Worm (Caenorhabditis elegans): ENCODE measurements around the gene ZC506.1.

DNA sequence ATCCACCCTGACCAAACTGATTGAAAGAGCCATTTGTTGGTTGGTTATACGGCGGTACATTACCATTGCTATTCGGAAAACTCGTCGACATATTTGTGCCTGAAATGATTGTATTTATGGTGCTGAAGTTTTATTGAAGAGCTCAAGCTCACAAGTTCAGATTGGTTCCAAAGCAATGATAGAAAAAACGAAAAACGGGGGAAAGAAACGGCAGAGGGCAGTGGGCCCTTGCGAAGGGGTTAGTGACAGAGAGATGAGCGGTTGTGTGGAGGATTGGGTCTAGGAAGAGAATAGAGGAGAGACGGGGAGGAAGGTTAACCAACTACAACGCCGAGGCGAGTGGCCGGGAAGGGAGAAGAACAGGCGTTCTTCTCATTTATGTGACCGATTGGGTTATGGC, 27.4 kb upstream of the ZC506.1 start, which contains the start of gene nra-3:
- TF ChIP-seq lin-15B (tag; optimal IDR thresholded peaks at IDR 0.05) (no peak), mdl-1 (tag; optimal IDR thresholded peaks at IDR 0.05) (no peak)

Data from whole organism, L3 larva.